Fruit fly (Drosophila melanogaster): ENCODE measurements around the gene Prp18.

DNA sequence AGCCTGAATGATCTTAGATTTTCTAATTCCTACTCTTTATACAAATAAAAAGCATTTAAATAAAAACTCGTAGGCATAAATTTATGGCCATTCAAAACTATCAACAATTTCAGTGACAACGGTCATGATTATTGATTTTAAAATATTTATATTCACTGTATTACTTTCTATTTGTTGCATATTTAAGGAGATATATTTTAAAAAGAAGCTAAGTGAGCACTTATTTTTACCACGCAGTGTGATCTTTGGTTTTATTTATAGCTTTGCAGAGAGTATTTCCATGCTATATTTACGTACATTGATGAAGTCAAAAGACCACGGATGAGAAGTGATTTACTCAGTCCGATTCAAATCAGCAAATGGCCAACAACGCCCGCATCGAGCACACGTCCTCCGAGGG, 6.3 kb downstream of the Prp18 start, which contains the start of gene CG14285:
- TF ChIP-seq CG32264 (GFP tag; optimal IDR thresholded peaks at IDR 0.05) (no peak), psq (GFP tag; optimal IDR thresholded peaks at IDR 0.05) (no peak), dmrt93B (GFP tag; optimal IDR thresholded peaks at IDR 0.05) (no peak), Mio (GFP tag; optimal IDR thresholded peaks at IDR 0.05) (no peak), OdsH (GFP tag; optimal IDR thresholded peaks at IDR 0.05) (no peak), Myc (optimal IDR thresholded peaks at IDR 0.05) (no peak), Dfd (GFP tag; optimal IDR thresholded peaks at IDR 0.05) (no peak), woc (GFP tag; optimal IDR thresholded peaks at IDR 0.05) (no peak), lola (GFP tag; optimal IDR thresholded peaks at IDR 0.05) (no peak), h (GFP tag; optimal IDR thresholded peaks at IDR 0.05) (no peak)

All from whole organism, wandering third instar larva.